Worm (Caenorhabditis elegans): ENCODE data around the gene sto-1.

Gene sto-1

ce11 chrX:7554326-7554725, 8.3 kb upstream of the sto-1 start, which contains the start of gene F46C8.8:
TSS of gene F46C8.8 (minus strand) at chrX:7554426.
- TF ChIP-seq ceh-36 (tag; optimal IDR thresholded peaks at IDR 0.05) (no peak), hnd-1 (tag; optimal IDR thresholded peaks at IDR 0.05) (no peak), pes-1 (GFP tag; IDR thresholded peaks at IDR 0.05) (no peak), tbx-11 (GFP tag; IDR thresholded peaks at IDR 0.05) (no peak), scrt-1 (GFP tag; IDR thresholded peaks at IDR 0.05) (no peak), F13C5.2 (tag; optimal IDR thresholded peaks at IDR 0.05) (no peak), hmbx-1 (tag; optimal IDR thresholded peaks at IDR 0.05) (no peak), flt-1 (GFP tag; IDR thresholded peaks at IDR 0.05) (no peak), ama-1 (optimal IDR thresholded peaks at IDR 0.05) (no peak), B0310.2 (tag; optimal IDR thresholded peaks at IDR 0.05) (no peak), ceh-13 (GFP tag; optimal IDR thresholded peaks at IDR 0.05) (no peak), aly-1 (tag; optimal IDR thresholded peaks at IDR 0.05) (no peak)

ce11 chrX:7558928-7559455, 3.6 kb upstream of the sto-1 start, which contains the start of the genes PDB1.1 and F08C6.5:
TSS of gene PDB1.1 (minus strand) at chrX:7559085.
TSS of gene F08C6.5 (plus strand) at chrX:7559405.
- TF ChIP-seq ama-1 (optimal IDR thresholded peaks at IDR 0.05) (no peak), tbx-37 (GFP tag; conservative IDR thresholded peaks at IDR 0.05) (no peak), flt-1 (GFP tag; IDR thresholded peaks at IDR 0.05) (no peak), hmbx-1 (tag; optimal IDR thresholded peaks at IDR 0.05) (no peak), aly-1 (tag; optimal IDR thresholded peaks at IDR 0.05) (no peak), F13C5.2 (tag; optimal IDR thresholded peaks at IDR 0.05) (no peak), ets-7 (tag; optimal IDR thresholded peaks at IDR 0.05) (no peak), B0310.2 (tag; optimal IDR thresholded peaks at IDR 0.05) (no peak), pes-1 (GFP tag; IDR thresholded peaks at IDR 0.05) (no peak), hmg-4 (GFP tag; optimal IDR thresholded peaks at IDR 0.05) (no peak), ceh-13 (GFP tag; optimal IDR thresholded peaks at IDR 0.05) (no peak), hnd-1 (tag; optimal IDR thresholded peaks at IDR 0.05) (no peak), ceh-36 (tag; optimal IDR thresholded peaks at IDR 0.05) (no peak), tra-4 (tag; optimal IDR thresholded peaks at IDR 0.05) (no peak), scrt-1 (GFP tag; IDR thresholded peaks at IDR 0.05) (no peak), tbx-11 (GFP tag; IDR thresholded peaks at IDR 0.05) (no peak), sea-1 (GFP tag; conservative IDR thresholded peaks at IDR 0.05) (no peak)

- no peak for TF ChIP-seq tbx-11 (GFP tag; IDR thresholded peaks at IDR 0.05)
- no peak for TF ChIP-seq hmg-4 (GFP tag; optimal IDR thresholded peaks at IDR 0.05)
- no peak for TF ChIP-seq hmbx-1 (tag; optimal IDR thresholded peaks at IDR 0.05)
Observed at ce11 chrX:7561972-7562371, 652 bp upstream of the sto-1 start.

ce11 chrX:7563425-7563824, 801 bp downstream of the sto-1 start:
- TF ChIP-seq tbx-11 (GFP tag; IDR thresholded peaks at IDR 0.05) (no peak), F13C5.2 (tag; optimal IDR thresholded peaks at IDR 0.05) (no peak), sea-1 (GFP tag; conservative IDR thresholded peaks at IDR 0.05) (no peak), hmbx-1 (tag; optimal IDR thresholded peaks at IDR 0.05) (no peak), ceh-13 (GFP tag; optimal IDR thresholded peaks at IDR 0.05) (no peak), ama-1 (optimal IDR thresholded peaks at IDR 0.05) (no peak), tbx-37 (GFP tag; conservative IDR thresholded peaks at IDR 0.05) (no peak), ets-7 (tag; optimal IDR thresholded peaks at IDR 0.05) (no peak), pes-1 (GFP tag; IDR thresholded peaks at IDR 0.05) (no peak), ceh-36 (tag; optimal IDR thresholded peaks at IDR 0.05) (no peak)

- TF ChIP-seq tbx-11 (GFP tag; IDR thresholded peaks at IDR 0.05) = no peak
- no peak for TF ChIP-seq sea-1 (GFP tag; conservative IDR thresholded peaks at IDR 0.05)
- TF ChIP-seq pes-1 (GFP tag; IDR thresholded peaks at IDR 0.05) = no peak
- no peak for TF ChIP-seq ama-1 (optimal IDR thresholded peaks at IDR 0.05)
- TF ChIP-seq hmbx-1 (tag; optimal IDR thresholded peaks at IDR 0.05) = no peak
- TF ChIP-seq flt-1 (GFP tag; IDR thresholded peaks at IDR 0.05) = no peak
- no peak for TF ChIP-seq tbx-37 (GFP tag; conservative IDR thresholded peaks at IDR 0.05)
- TF ChIP-seq tra-4 (tag; optimal IDR thresholded peaks at IDR 0.05) = no peak
- no peak for TF ChIP-seq ceh-36 (tag; optimal IDR thresholded peaks at IDR 0.05)
- TF ChIP-seq ceh-13 (GFP tag; optimal IDR thresholded peaks at IDR 0.05) = no peak
- TF ChIP-seq hmg-4 (GFP tag; optimal IDR thresholded peaks at IDR 0.05) = no peak
- TF ChIP-seq F13C5.2 (tag; optimal IDR thresholded peaks at IDR 0.05) = no peak
- TF ChIP-seq ets-7 (tag; optimal IDR thresholded peaks at IDR 0.05) = no peak
- TF ChIP-seq scrt-1 (GFP tag; IDR thresholded peaks at IDR 0.05) = no peak
- no peak for TF ChIP-seq aly-1 (tag; optimal IDR thresholded peaks at IDR 0.05)
- no peak for TF ChIP-seq B0310.2 (tag; optimal IDR thresholded peaks at IDR 0.05)
Observed at ce11 chrX:7565005-7565404, 2.4 kb downstream of the sto-1 start, which contains the start of gene vps-52. TSS of gene vps-52 (plus strand) at chrX:7565323.

ce11 chrX:7568684-7569289, 6.2 kb downstream of the sto-1 start:
- no peak for TF ChIP-seq hnd-1 (tag; optimal IDR thresholded peaks at IDR 0.05)
- no peak for TF ChIP-seq B0310.2 (tag; optimal IDR thresholded peaks at IDR 0.05)
- no peak for TF ChIP-seq sea-1 (GFP tag; conservative IDR thresholded peaks at IDR 0.05)
- TF ChIP-seq flt-1 (GFP tag; IDR thresholded peaks at IDR 0.05) = no peak
- TF ChIP-seq F13C5.2 (tag; optimal IDR thresholded peaks at IDR 0.05) = no peak
- no peak for TF ChIP-seq aly-1 (tag; optimal IDR thresholded peaks at IDR 0.05)
- TF ChIP-seq ets-7 (tag; optimal IDR thresholded peaks at IDR 0.05) = no peak
- TF ChIP-seq tra-4 (tag; optimal IDR thresholded peaks at IDR 0.05) = no peak
- no peak for TF ChIP-seq ama-1 (optimal IDR thresholded peaks at IDR 0.05)
- TF ChIP-seq tbx-37 (GFP tag; conservative IDR thresholded peaks at IDR 0.05) = no peak
- TF ChIP-seq ceh-13 (GFP tag; optimal IDR thresholded peaks at IDR 0.05) = no peak
- TF ChIP-seq hmbx-1 (tag; optimal IDR thresholded peaks at IDR 0.05) = no peak
- no peak for TF ChIP-seq tbx-11 (GFP tag; IDR thresholded peaks at IDR 0.05)

- TF ChIP-seq sea-1 (GFP tag; conservative IDR thresholded peaks at IDR 0.05) (no peak), tra-4 (tag; optimal IDR thresholded peaks at IDR 0.05) (no peak), tbx-37 (GFP tag; conservative IDR thresholded peaks at IDR 0.05) (peak; percentile 21; the same call in 1 of the 2 replicates)
Observed at ce11 chrX:7569685-7570518, 7.3 kb downstream of the sto-1 start, which contains the start of gene apy-1. TSS of gene apy-1 (minus strand) at chrX:7569722.

Measured in whole organism, early embryonic.